Worm (Caenorhabditis elegans): ENCODE results near the gene grd-5.

grd-5 gene

ce11 chrV:8632788-8633187, 14.0 kb downstream of the grd-5 start:
- no peak for TF ChIP-seq ceh-39 (tag; optimal IDR thresholded peaks at IDR 0.05)
- no peak for TF ChIP-seq unc-62 (GFP tag; optimal IDR thresholded peaks at IDR 0.05)

- TF ChIP-seq nhr-76 (tag; optimal IDR thresholded peaks at IDR 0.05) (no peak), hlh-1 (tag; optimal IDR thresholded peaks at IDR 0.05) (no peak)
Observed at ce11 chrV:8635575-8635974, 16.7 kb downstream of the grd-5 start, which contains the start of gene oac-29. Gene oac-29 (minus strand): TSS chrV:8635675.

ce11 chrV:8636907-8637306, 18.1 kb downstream of the grd-5 start, which contains the start of gene grl-12:
Gene grl-12 (minus strand): TSS chrV:8637007.
- TF ChIP-seq elt-1 (tag; optimal IDR thresholded peaks at IDR 0.05; ENCODE audit: borderline replicate concordance, insufficient read depth) (no peak), nhr-2 (tag; optimal IDR thresholded peaks at IDR 0.05) (no peak), snpc-4 (tag; optimal IDR thresholded peaks at IDR 0.05) (no peak), drap-1 (GFP tag; optimal IDR thresholded peaks at IDR 0.05) (no peak), sptf-1 (tag; optimal IDR thresholded peaks at IDR 0.05) (no peak), nhr-76 (tag; optimal IDR thresholded peaks at IDR 0.05) (no peak), ces-1 (GFP tag; optimal IDR thresholded peaks at IDR 0.05) (no peak), unc-39 (tag; optimal IDR thresholded peaks at IDR 0.05) (no peak), zip-8 (tag; optimal IDR thresholded peaks at IDR 0.05) (no peak)

- TF ChIP-seq blmp-1 (tag; optimal IDR thresholded peaks at IDR 0.05) (no peak), mls-2 (tag; optimal IDR thresholded peaks at IDR 0.05) (no peak), mab-5 (tag; optimal IDR thresholded peaks at IDR 0.05) (no peak), tbx-8 (GFP tag; optimal IDR thresholded peaks at IDR 0.05) (no peak), ces-1 (GFP tag; optimal IDR thresholded peaks at IDR 0.05) (no peak), mep-1 (tag; optimal IDR thresholded peaks at IDR 0.05) (no peak), lsy-2 (tag; optimal IDR thresholded peaks at IDR 0.05) (no peak), sem-2 (GFP tag; optimal IDR thresholded peaks at IDR 0.05) (no peak), elt-1 (tag; optimal IDR thresholded peaks at IDR 0.05; ENCODE audit: borderline replicate concordance, insufficient read depth) (no peak), M03D4.4 (tag; optimal IDR thresholded peaks at IDR 0.05) (no peak), nhr-76 (tag; optimal IDR thresholded peaks at IDR 0.05) (no peak), pha-4 (tag; optimal IDR thresholded peaks at IDR 0.05) (no peak), nhr-2 (tag; optimal IDR thresholded peaks at IDR 0.05) (no peak), snpc-4 (tag; optimal IDR thresholded peaks at IDR 0.05) (no peak), cnd-1 (tag; optimal IDR thresholded peaks at IDR 0.05) (no peak), drap-1 (GFP tag; optimal IDR thresholded peaks at IDR 0.05) (no peak), flh-1 (GFP tag; optimal IDR thresholded peaks at IDR 0.05) (no peak), ztf-11 (tag; optimal IDR thresholded peaks at IDR 0.05) (no peak), nhr-12 (tag; optimal IDR thresholded peaks at IDR 0.05) (no peak)
Observed at ce11 chrV:8637666-8638271, 18.9 kb downstream of the grd-5 start, which contains the start of the genes F28A12.10 and acd-4. Gene F28A12.10 (minus strand): TSS chrV:8637766. Gene acd-4 (plus strand): TSS chrV:8638221.

ce11 chrV:8641266-8641665, 22.4 kb downstream of the grd-5 start, which contains the start of gene F28A12.3:
Gene F28A12.3 (minus strand): TSS chrV:8641366.
- no peak for TF ChIP-seq blmp-1 (tag; optimal IDR thresholded peaks at IDR 0.05)
- no peak for TF ChIP-seq unc-62 (GFP tag; optimal IDR thresholded peaks at IDR 0.05)

ce11 chrV:8643093-8643492, 24.3 kb downstream of the grd-5 start, which contains the start of gene asp-13:
Gene asp-13 (minus strand): TSS chrV:8643193.
- no peak for TF ChIP-seq M03D4.4 (tag; optimal IDR thresholded peaks at IDR 0.05)
- no peak for TF ChIP-seq nhr-12 (tag; optimal IDR thresholded peaks at IDR 0.05)
- TF ChIP-seq sem-2 (GFP tag; optimal IDR thresholded peaks at IDR 0.05), result no peak
- TF ChIP-seq nhr-237 (tag; optimal IDR thresholded peaks at IDR 0.05), result no peak
- TF ChIP-seq flh-1 (GFP tag; optimal IDR thresholded peaks at IDR 0.05), result no peak
- TF ChIP-seq ham-2 (GFP tag; optimal IDR thresholded peaks at IDR 0.05), result no peak
- no peak for TF ChIP-seq lsy-2 (tag; optimal IDR thresholded peaks at IDR 0.05)
- TF ChIP-seq nhr-76 (tag; optimal IDR thresholded peaks at IDR 0.05), result no peak
- no peak for TF ChIP-seq ztf-11 (tag; optimal IDR thresholded peaks at IDR 0.05)
- no peak for TF ChIP-seq cnd-1 (tag; optimal IDR thresholded peaks at IDR 0.05)
- TF ChIP-seq bed-3 (GFP tag; optimal IDR thresholded peaks at IDR 0.05), result no peak
- TF ChIP-seq sptf-1 (tag; optimal IDR thresholded peaks at IDR 0.05), result no peak
- no peak for TF ChIP-seq lin-13 (tag; optimal IDR thresholded peaks at IDR 0.05)
- no peak for TF ChIP-seq nhr-2 (tag; optimal IDR thresholded peaks at IDR 0.05)
- TF ChIP-seq ceh-83 (GFP tag; optimal IDR thresholded peaks at IDR 0.05), result no peak

Measured in whole organism, mixed stage, embryonic.